Worm (Caenorhabditis elegans): ENCODE data around the gene EGAP5.1.

DNA sequence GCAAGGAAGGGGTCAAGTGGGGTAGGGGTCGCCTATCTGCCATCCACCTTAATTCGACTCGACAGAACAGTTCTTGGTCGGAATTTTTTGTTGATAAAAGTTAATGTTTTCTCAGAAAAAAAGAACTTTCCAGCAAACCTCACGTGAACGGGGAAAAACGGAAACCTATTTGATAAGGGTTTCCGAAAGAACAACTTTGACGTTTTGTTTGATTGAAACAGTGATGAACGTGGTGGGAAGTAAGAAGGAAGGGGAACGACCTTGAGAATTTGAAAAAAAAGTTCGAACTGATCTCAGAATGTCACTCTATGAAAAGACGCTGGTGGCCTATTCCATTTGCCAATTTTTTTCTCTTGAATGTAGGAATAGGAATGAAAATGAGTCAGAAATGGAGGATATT, 40.5 kb upstream of the EGAP5.1 start:
- TF ChIP-seq gei-17 (GFP tag; optimal IDR thresholded peaks at IDR 0.05), result no peak
- TF ChIP-seq unc-130 (GFP tag; optimal IDR thresholded peaks at IDR 0.05), result no peak
- no peak for TF ChIP-seq mes-4 (tag; optimal IDR thresholded peaks at IDR 0.05)
- no peak for TF ChIP-seq Y53F4B.3 (GFP tag; IDR thresholded peaks at IDR 0.05)
- no peak for TF ChIP-seq F57C9.4 (tag; optimal IDR thresholded peaks at IDR 0.05)
- TF ChIP-seq ama-1 (optimal IDR thresholded peaks at IDR 0.05), result no peak
- TF ChIP-seq ama-1 (GFP tag; optimal IDR thresholded peaks at IDR 0.05), result no peak
- TF ChIP-seq xnd-1 (tag; optimal IDR thresholded peaks at IDR 0.05), result no peak
- no peak for TF ChIP-seq bed-2 (GFP tag; IDR thresholded peaks at IDR 0.05)
- TF ChIP-seq ceh-100 (GFP tag; IDR thresholded peaks at IDR 0.05), result no peak
- TF ChIP-seq Y95B8A.8 (GFP tag; IDR thresholded peaks at IDR 0.05), result no peak
- TF ChIP-seq dpff-1 (tag; optimal IDR thresholded peaks at IDR 0.05), result no peak
- no peak for TF ChIP-seq sea-2 (GFP tag; IDR thresholded peaks at IDR 0.05)
